Worm (Caenorhabditis elegans): Measurements from ENCODE around the gene str-200.

DNA sequence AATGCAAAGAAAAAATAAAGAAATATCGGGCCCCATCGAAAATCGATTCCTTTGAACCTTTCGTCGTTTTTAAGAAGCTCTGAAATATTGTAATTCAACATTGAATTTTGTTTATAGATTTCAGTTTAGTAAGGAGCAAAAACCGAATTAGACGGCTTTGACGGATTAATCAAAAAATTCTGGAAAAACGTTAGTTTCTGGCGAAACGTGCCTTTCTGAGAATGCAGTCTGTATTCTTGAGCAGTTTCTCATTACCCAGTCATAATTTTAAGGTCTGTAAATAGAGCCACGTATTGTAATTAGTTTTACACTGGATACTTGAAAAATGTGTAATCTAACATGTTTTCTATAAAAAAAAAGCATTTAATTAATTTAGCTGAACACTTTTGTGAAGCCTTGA lies 2.1 kb upstream of the str-200 start, which contains the start of gene srz-48:
- TF ChIP-seq elt-1 (tag; optimal IDR thresholded peaks at IDR 0.05) (no peak), R02D3.7 (tag; optimal IDR thresholded peaks at IDR 0.05) (no peak), skn-1 (tag; optimal IDR thresholded peaks at IDR 0.05) (no peak), ceh-82 (tag; optimal IDR thresholded peaks at IDR 0.05) (no peak), nhr-237 (tag; optimal IDR thresholded peaks at IDR 0.05) (no peak), lin-13 (GFP tag; optimal IDR thresholded peaks at IDR 0.05) (no peak), nhr-6 (tag; optimal IDR thresholded peaks at IDR 0.05) (no peak), sem-4 (tag; optimal IDR thresholded peaks at IDR 0.05) (no peak), zag-1 (tag; optimal IDR thresholded peaks at IDR 0.05) (no peak), gmeb-1 (tag; optimal IDR thresholded peaks at IDR 0.05) (no peak)

Measured in whole organism, L2 larva.